Fruit fly (Drosophila melanogaster) whole organism, wandering third instar larva: ENCODE data around the gene CG7556.
A peak's percentile ranks its signal among the peaks of the same experiment; 100 is the strongest.

ENCODE experiments used
- Abd-B ChIP-seq: fragments of >200 bp; optimal IDR thresholded peaks from 2 replicates; lab custom pipeline; 2017; ENCODE audit warnings: missing biosample characterization, missing genetic modification characterization
- CG32264 ChIP-seq: fragments of 200-800 bp; sonication (Bioruptor generic); optimal IDR thresholded peaks from 2 replicates; lab custom pipeline; 2016; ENCODE audit warnings: missing biosample characterization, missing genetic modification characterization
- CG9705 ChIP-seq: fragments of 200-800 bp; sonication (Bioruptor generic); optimal IDR thresholded peaks from 2 replicates; lab custom pipeline; 2018; ENCODE audit warnings: missing biosample characterization, mild to moderate bottlenecking, missing genetic modification characterization
- CrebA ChIP-seq: fragments of 200-800 bp; sonication (Bioruptor generic); optimal IDR thresholded peaks from 2 replicates; lab custom pipeline; 2016; ENCODE audit warnings: missing biosample characterization, mild to moderate bottlenecking, missing genetic modification characterization, borderline replicate concordance
- Dfd ChIP-seq: fragments of >200 bp; optimal IDR thresholded peaks from 2 replicates; lab custom pipeline; 2017; ENCODE audit warnings: missing biosample characterization, missing genetic modification characterization
- Dif ChIP-seq: fragments of 200-275, 200-300 bp; sonication (Bioruptor generic); optimal IDR thresholded peaks from 2 replicates; lab custom pipeline; 2018; ENCODE audit warnings: missing biosample characterization, missing genetic modification characterization; ENCODE audit not compliant: partially characterized antibody
- GATAd ChIP-seq: sonication (Bioruptor generic); optimal IDR thresholded peaks from 2 replicates; lab custom pipeline; 2016; ENCODE audit warnings: missing biosample characterization, missing genetic modification characterization
- HLH106 ChIP-seq: fragments of 200-800 bp; optimal IDR thresholded peaks from 3 replicates; lab custom pipeline; 2019; ENCODE audit warnings: missing biosample characterization, mild to moderate bottlenecking, missing genetic modification characterization, moderate library complexity
- Hr78 ChIP-seq: fragments of >200 bp; optimal IDR thresholded peaks from 2 replicates; lab custom pipeline; 2017; ENCODE audit warnings: missing biosample characterization, missing genetic modification characterization
- Hr83 ChIP-seq: fragments of 200-300 bp; sonication (Bioruptor generic); optimal IDR thresholded peaks from 2 replicates; lab custom pipeline; 2016; ENCODE audit warnings: missing biosample characterization, mild to moderate bottlenecking, missing genetic modification characterization, moderate library complexity; ENCODE audit not compliant: poor library complexity, severe bottlenecking
- Jra ChIP-seq: sonication (Bioruptor generic); optimal IDR thresholded peaks from 2 replicates; lab custom pipeline; 2016; ENCODE audit warnings: missing biosample characterization, missing genetic modification characterization
- Mio ChIP-seq: sonication (Bioruptor generic); optimal IDR thresholded peaks from 2 replicates; lab custom pipeline; 2016; ENCODE audit warnings: missing biosample characterization, missing genetic modification characterization
- Myc ChIP-seq: fragments of >200 bp; optimal IDR thresholded peaks from 2 replicates; lab custom pipeline; 2017
- N ChIP-seq: fragments of >200 bp; optimal IDR thresholded peaks from 2 replicates; lab custom pipeline; 2018; ENCODE audit warnings: missing biosample characterization, missing external identifiers, missing genetic modification characterization
- OdsH ChIP-seq: fragments of 200-800 bp; sonication (Bioruptor generic); optimal IDR thresholded peaks from 2 replicates; lab custom pipeline; 2016; ENCODE audit warnings: missing biosample characterization, mild to moderate bottlenecking, missing genetic modification characterization
- Rel ChIP-seq, 2 experiments: fragments of 200-800 bp; sonication (Bioruptor generic) in 1 of 2; optimal IDR thresholded peaks; 2 replicates in 1 of 2; 3 replicates in 1 of 2; lab custom pipeline; 2016 to 2019; ENCODE audit warnings: mild to moderate bottlenecking in 2 of 2, missing biosample characterization in 2 of 2, missing genetic modification characterization in 2 of 2, moderate library complexity in 1 of 2
- Sp1 ChIP-seq: fragments of 200-800 bp; sonication (Bioruptor generic); optimal IDR thresholded peaks from 3 replicates; lab custom pipeline; 2019; ENCODE audit warnings: missing biosample characterization, mild to moderate bottlenecking, missing genetic modification characterization, moderate library complexity
- Vsx2 ChIP-seq: fragments of 200-300, 225-300 bp; sonication (Bioruptor generic); optimal IDR thresholded peaks from 2 replicates; lab custom pipeline; 2018; ENCODE audit warnings: missing biosample characterization, missing genetic modification characterization; ENCODE audit not compliant: partially characterized antibody
- br ChIP-seq: fragments of 200-800 bp; sonication (Bioruptor generic); optimal IDR thresholded peaks from 2 replicates; lab custom pipeline; 2016; ENCODE audit warnings: missing biosample characterization, missing genetic modification characterization
- dl ChIP-seq, 2 experiments: fragments of 175-275, 200-275 bp in 1 of 2; fragments of 200-275 bp in 1 of 2; sonication (Bioruptor generic); optimal IDR thresholded peaks; lab custom pipeline; 2018; ENCODE audit warnings: mild to moderate bottlenecking in 2 of 2, missing biosample characterization in 2 of 2, missing genetic modification characterization in 2 of 2, moderate library complexity in 2 of 2; ENCODE audit not compliant: partially characterized antibody in 2 of 2, insufficient read depth in 1 of 2
- dmrt93B ChIP-seq: fragments of 200-800 bp; sonication (Bioruptor generic); optimal IDR thresholded peaks from 2 replicates; lab custom pipeline; 2018; ENCODE audit warnings: missing biosample characterization, mild to moderate bottlenecking, missing genetic modification characterization
- ey ChIP-seq: fragments of 200-800 bp; sonication (Bioruptor generic); optimal IDR thresholded peaks from 2 replicates; lab custom pipeline; 2016; ENCODE audit warnings: missing biosample characterization, missing genetic modification characterization
- foxo ChIP-seq, 2 experiments: fragments of 200-800 bp; sonication (Bioruptor generic); optimal IDR thresholded peaks; 2 replicates in 1 of 2; 3 replicates in 1 of 2; lab custom pipeline; 2016 to 2017; ENCODE audit warnings: missing biosample characterization in 2 of 2, missing genetic modification characterization in 2 of 2
- fru ChIP-seq: fragments of 200-800 bp; sonication (Bioruptor generic); optimal IDR thresholded peaks from 3 replicates; lab custom pipeline; 2016; ENCODE audit warnings: missing biosample characterization, mild to moderate bottlenecking, missing genetic modification characterization
- h ChIP-seq: fragments of 200-800 bp; sonication (Bioruptor generic); optimal IDR thresholded peaks from 3 replicates; lab custom pipeline; 2016; ENCODE audit warnings: missing biosample characterization, mild to moderate bottlenecking, missing genetic modification characterization
- lola ChIP-seq: fragments of >200 bp; optimal IDR thresholded peaks from 2 replicates; lab custom pipeline; 2017; ENCODE audit warnings: missing biosample characterization, missing genetic modification characterization
- pan ChIP-seq: fragments of >200 bp; optimal IDR thresholded peaks from 2 replicates; lab custom pipeline; 2017
- psq ChIP-seq: fragments of 200-800 bp; sonication (Bioruptor generic); optimal IDR thresholded peaks from 3 replicates; lab custom pipeline; 2017; ENCODE audit warnings: missing biosample characterization, mild to moderate bottlenecking, missing genetic modification characterization, moderate library complexity
- rgr ChIP-seq: fragments of 200-800 bp; sonication (Bioruptor generic); optimal IDR thresholded peaks from 3 replicates; lab custom pipeline; 2016; ENCODE audit warnings: missing biosample characterization, mild to moderate bottlenecking, missing genetic modification characterization
- sage ChIP-seq: fragments of 200-800 bp; sonication (Bioruptor generic); optimal IDR thresholded peaks from 2 replicates; lab custom pipeline; 2016; ENCODE audit warnings: missing biosample characterization, mild to moderate bottlenecking, missing genetic modification characterization
- tai ChIP-seq: sonication (Bioruptor generic); optimal IDR thresholded peaks from 2 replicates; lab custom pipeline; 2016; ENCODE audit warnings: missing biosample characterization, missing genetic modification characterization
- usp ChIP-seq: fragments of >200 bp; optimal IDR thresholded peaks from 2 replicates; lab custom pipeline; 2017; ENCODE audit warnings: missing biosample characterization, missing genetic modification characterization
- woc ChIP-seq: sonication (Bioruptor generic); optimal IDR thresholded peaks from 2 replicates; lab custom pipeline; 2016; ENCODE audit warnings: missing biosample characterization, mild to moderate bottlenecking, missing genetic modification characterization

The CG7556 gene

DNA sequence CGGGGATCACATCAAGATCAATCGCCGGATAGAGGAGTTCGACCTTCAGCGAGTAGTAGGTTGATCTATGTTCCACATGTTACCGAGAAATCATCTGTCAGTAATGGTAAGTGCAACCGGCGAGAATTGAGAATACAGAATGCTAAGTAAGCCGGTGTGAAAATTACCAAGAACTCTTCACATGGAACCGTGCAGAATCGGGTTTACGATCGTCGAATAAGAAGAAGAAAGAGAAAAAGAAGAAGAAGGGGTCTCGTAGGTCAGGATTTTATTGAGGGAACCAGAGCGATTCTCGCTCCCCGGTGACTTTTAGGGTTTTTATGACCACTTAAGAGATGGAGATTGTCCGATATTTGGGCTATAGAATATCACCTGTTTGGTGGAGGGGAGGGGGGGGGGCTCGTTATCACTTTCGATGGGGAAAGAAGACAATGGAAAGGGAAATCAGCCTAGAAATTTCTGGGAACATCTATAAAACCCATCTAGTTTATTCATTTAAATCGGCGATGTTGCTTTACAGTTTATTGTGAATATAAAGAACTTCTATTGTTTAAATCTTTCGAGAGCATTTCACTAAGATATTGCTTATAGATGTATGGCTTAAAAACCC, 41.4 kb upstream of the CG7556 start:
- TF ChIP-seq GATAd (GFP tag; lab: Kevin White, UChicago) (no peak), OdsH (GFP tag; lab: Kevin White, UChicago) (no peak), usp (GFP tag; lab: Kevin White, UChicago) (no peak)

dm6 chrX:19220415-19220814, 40.8 kb upstream of the CG7556 start, which contains the start of gene CG7884:
Gene CG7884 (plus strand): TSS chrX:19220622.
- TF ChIP-seq Dif (GFP tag; lab: Kevin White, UChicago) (peak; percentile 90), GATAd (GFP tag; lab: Kevin White, UChicago) (no peak), HLH106 (tag; lab: Kevin White, UChicago) (no peak), Sp1 (no peak), Myc (lab: Kevin White, UChicago) (no peak), dl (GFP tag; optimal IDR thresholded peaks at IDR 0.05; lab: Kevin White, UChicago; ENCODE audit: insufficient read depth in 1 of 2, partially characterized antibody in 2 of 2) (peak; percentile 68), Hr83 (no peak), psq (no peak), Vsx2 (peak; percentile 46), Mio (GFP tag; lab: Kevin White, UChicago) (no peak), lola (GFP tag; lab: Kevin White, UChicago) (no peak), ey (GFP tag; lab: Kevin White, UChicago) (no peak), pan (lab: Kevin White, UChicago) (no peak), Dfd (GFP tag; lab: Kevin White, UChicago) (no peak), CG9705 (GFP tag; lab: Kevin White, UChicago) (no peak), foxo (GFP tag; optimal IDR thresholded peaks at IDR 0.05; lab: Kevin White, UChicago) (no peak), CrebA (GFP tag; lab: Kevin White, UChicago) (no peak), fru (GFP tag; lab: Kevin White, UChicago) (no peak), usp (GFP tag; lab: Kevin White, UChicago) (no peak), h (GFP tag; lab: Kevin White, UChicago) (no peak), rgr (GFP tag; lab: Kevin White, UChicago) (no peak), Rel (GFP tag; optimal IDR thresholded peaks at IDR 0.05; lab: Kevin White, UChicago) (no peak), Rel (tag; optimal IDR thresholded peaks at IDR 0.05; lab: Kevin White, UChicago) (no peak), OdsH (GFP tag; lab: Kevin White, UChicago) (no peak)
- TF ChIP-seq, all 38 proteins: peak for 3

dm6 chrX:19216671-19217070, 37.0 kb upstream of the CG7556 start:
- TF ChIP-seq psq (no peak), Jra (GFP tag; lab: Kevin White, UChicago) (no peak), Dfd (GFP tag; lab: Kevin White, UChicago) (no peak), Vsx2 (peak; percentile 64)

- TF ChIP-seq sage (GFP tag; lab: Kevin White, UChicago) (no peak), Rel (GFP tag; optimal IDR thresholded peaks at IDR 0.05; lab: Kevin White, UChicago) (no peak), Rel (tag; optimal IDR thresholded peaks at IDR 0.05; lab: Kevin White, UChicago) (no peak), Mio (GFP tag; lab: Kevin White, UChicago) (no peak), CrebA (GFP tag; lab: Kevin White, UChicago) (no peak), CG32264 (no peak), Myc (lab: Kevin White, UChicago) (no peak), fru (GFP tag; lab: Kevin White, UChicago) (no peak)
Measured at dm6 chrX:19215215-19215614, 35.6 kb upstream of the CG7556 start, which contains the start of gene Muc18B. Gene Muc18B (plus strand): TSS chrX:19215515.

- TF ChIP-seq tai (GFP tag; lab: Kevin White, UChicago) (no peak), CrebA (GFP tag; lab: Kevin White, UChicago) (no peak), Abd-B (GFP tag; lab: Kevin White, UChicago) (no peak), h (GFP tag; lab: Kevin White, UChicago) (no peak), dmrt93B (no peak), sage (GFP tag; lab: Kevin White, UChicago) (no peak), HLH106 (tag; lab: Kevin White, UChicago) (no peak), Hr78 (GFP tag; lab: Kevin White, UChicago) (no peak), Dif (GFP tag; lab: Kevin White, UChicago) (no peak), br (GFP tag; lab: Kevin White, UChicago) (no peak), N (GFP tag; lab: Kevin White, UChicago) (no peak), rgr (GFP tag; lab: Kevin White, UChicago) (no peak), foxo (GFP tag; optimal IDR thresholded peaks at IDR 0.05; lab: Kevin White, UChicago) (no peak), Rel (GFP tag; optimal IDR thresholded peaks at IDR 0.05; lab: Kevin White, UChicago) (no peak), Rel (tag; optimal IDR thresholded peaks at IDR 0.05; lab: Kevin White, UChicago) (no peak), fru (GFP tag; lab: Kevin White, UChicago) (no peak), Jra (GFP tag; lab: Kevin White, UChicago) (no peak), woc (GFP tag; lab: Kevin White, UChicago) (no peak)
Measured at dm6 chrX:19212954-19213353, 33.3 kb upstream of the CG7556 start, which contains the start of gene Mur18B. Gene Mur18B (plus strand): TSS chrX:19213254.
